Fruit fly (Drosophila melanogaster) whole organism, embryonic: ENCODE data around the gene Elp6.

Experiments used
- Atf-2 ChIP-seq: fragments of 200-800 bp; sonication (Bioruptor generic); optimal IDR thresholded peaks from 2 replicates; lab custom pipeline; 2016; ENCODE audit warnings: missing biosample characterization, missing genetic modification characterization
- Atf6 ChIP-seq: fragments of 200-800 bp; sonication (Bioruptor generic); IDR thresholded peaks from 2 replicates; pipeline ENCODE4 v1.3.6; 2022; ENCODE audit warnings: missing biosample characterization, missing genetic modification characterization
- CG10209 ChIP-seq: fragments of 200-800 bp; sonication (Bioruptor generic); optimal IDR thresholded peaks from 3 replicates; lab custom pipeline; 2017; ENCODE audit warnings: missing biosample characterization, mild to moderate bottlenecking, missing genetic modification characterization, missing genetic modification reagents
- CG11247 ChIP-seq: fragments of 200-800 bp; sonication (Bioruptor generic); IDR thresholded peaks from 2 replicates; pipeline ENCODE4 v1.3.6; 2022; ENCODE audit warnings: missing biosample characterization, missing genetic modification characterization
- CG12391 ChIP-seq: fragments of 200-800 bp; sonication (Bioruptor generic); optimal IDR thresholded peaks from 3 replicates; lab custom pipeline; 2018; ENCODE audit warnings: missing biosample characterization, mild to moderate bottlenecking, missing genetic modification characterization, moderate library complexity
- CG13775 ChIP-seq: fragments of 200-800 bp; sonication (Bioruptor generic); optimal IDR thresholded peaks from 3 replicates; lab custom pipeline; 2017; ENCODE audit warnings: missing biosample characterization, mild to moderate bottlenecking, missing genetic modification characterization
- CG14441 ChIP-seq: fragments of 200-800 bp; sonication (Bioruptor generic); IDR thresholded peaks from 2 replicates; pipeline ENCODE4 v1.3.6; 2022; ENCODE audit warnings: missing biosample characterization, missing genetic modification characterization
- CG14710 ChIP-seq: fragments of 200-800 bp; sonication (Bioruptor generic); optimal IDR thresholded peaks from 3 replicates; lab custom pipeline; 2019; ENCODE audit warnings: missing biosample characterization, mild to moderate bottlenecking, missing genetic modification characterization, moderate library complexity
- CG1602 ChIP-seq: fragments of 200-800 bp; sonication (Bioruptor generic); optimal IDR thresholded peaks from 3 replicates; lab custom pipeline; 2016; ENCODE audit warnings: missing biosample characterization, missing genetic modification characterization
- CG16863 ChIP-seq: fragments of 200-800 bp; sonication (Bioruptor generic); optimal IDR thresholded peaks from 3 replicates; lab custom pipeline; 2016; ENCODE audit warnings: missing biosample characterization, missing genetic modification characterization
- CG17802 ChIP-seq: fragments of 200-800 bp; sonication (Bioruptor generic); optimal IDR thresholded peaks from 2 replicates; lab custom pipeline; 2018; ENCODE audit warnings: missing biosample characterization, mild to moderate bottlenecking, missing genetic modification characterization, moderate library complexity
- CG2129 ChIP-seq: fragments of 200-800 bp; sonication (Bioruptor generic); IDR thresholded peaks from 2 replicates; pipeline ENCODE4 v1.3.6; 2022; ENCODE audit warnings: missing biosample characterization, missing genetic modification characterization; ENCODE audit not compliant: partially characterized antibody
- CG31441 ChIP-seq: fragments of 200-800 bp; sonication (Bioruptor generic); IDR thresholded peaks from 2 replicates; pipeline ENCODE4 v1.3.6; 2022; ENCODE audit warnings: missing biosample characterization, missing genetic modification characterization
- CG5245 ChIP-seq: fragments of 200-800 bp; sonication (Bioruptor generic); optimal IDR thresholded peaks from 3 replicates; lab custom pipeline; 2016; ENCODE audit warnings: missing biosample characterization, missing genetic modification characterization
- CG7271 ChIP-seq: fragments of 200-800 bp; sonication (Bioruptor generic); optimal IDR thresholded peaks from 2 replicates; lab custom pipeline; 2018; ENCODE audit warnings: missing biosample characterization, mild to moderate bottlenecking, missing genetic modification characterization, moderate library complexity
- CG8290 ChIP-seq, 3 experiments: fragments of 200-800 bp; sonication (Bioruptor generic); optimal IDR thresholded peaks; 2 replicates each; lab custom pipeline; 2016 to 2019; ENCODE audit warnings: missing biosample characterization in 3 of 3, missing genetic modification characterization in 3 of 3, mild to moderate bottlenecking in 2 of 3, moderate library complexity in 1 of 3
- CG8765 ChIP-seq: fragments of 200-800 bp; sonication (Bioruptor generic); IDR thresholded peaks from 2 replicates; pipeline ENCODE4 v1.3.6; 2022; ENCODE audit warnings: missing biosample characterization, missing genetic modification characterization
- D ChIP-seq, 2 experiments: fragments of 200-800 bp in 1 of 2; fragments of >200 bp in 1 of 2; sonication (Bioruptor generic) in 1 of 2; optimal IDR thresholded peaks; 2 replicates in 1 of 2; 3 replicates in 1 of 2; lab custom pipeline; 2017; ENCODE audit warnings: mild to moderate bottlenecking in 1 of 2, missing biosample characterization in 1 of 2, missing genetic modification characterization in 1 of 2, missing genetic modification reagents in 1 of 2
- Dbx ChIP-seq: fragments of 200-800 bp; sonication (Bioruptor generic); IDR thresholded peaks from 3 replicates; pipeline ENCODE4 v1.3.6; 2022; ENCODE audit warnings: missing biosample characterization, missing genetic modification characterization
- Dek ChIP-seq: fragments of 200-800 bp; sonication (Bioruptor generic); optimal IDR thresholded peaks from 3 replicates; lab custom pipeline; 2019; ENCODE audit warnings: missing biosample characterization, mild to moderate bottlenecking, missing genetic modification characterization, moderate library complexity
- Eip74EF ChIP-seq, 2 experiments: fragments of 200-800 bp in 1 of 2; fragments of >200 bp in 1 of 2; sonication (Bioruptor generic) in 1 of 2; optimal IDR thresholded peaks; 2 replicates each; lab custom pipeline; 2017 to 2019; ENCODE audit warnings: missing biosample characterization in 2 of 2, missing genetic modification characterization in 2 of 2, mild to moderate bottlenecking in 1 of 2, moderate library complexity in 1 of 2
- Elba2 ChIP-seq: fragments of 200-800 bp; sonication (Bioruptor generic); optimal IDR thresholded peaks from 3 replicates; lab custom pipeline; 2016; ENCODE audit warnings: missing biosample characterization, missing genetic modification characterization
- Meics ChIP-seq: fragments of 200-800 bp; sonication (Bioruptor generic); optimal IDR thresholded peaks from 2 replicates; lab custom pipeline; 2017; ENCODE audit warnings: missing biosample characterization, mild to moderate bottlenecking, missing genetic modification characterization
- Mrtf ChIP-seq: fragments of 200-800 bp; sonication (Bioruptor generic); IDR thresholded peaks from 3 replicates; pipeline ENCODE4 v1.3.6; 2022; ENCODE audit warnings: missing biosample characterization, missing genetic modification characterization
- NFAT ChIP-seq: fragments of 200-800 bp; sonication (Bioruptor generic); IDR thresholded peaks from 2 replicates; pipeline ENCODE4 v1.3.6; 2022; ENCODE audit warnings: missing biosample characterization, missing genetic modification characterization
- Opbp ChIP-seq: fragments of 200-800 bp; sonication (Bioruptor generic); IDR thresholded peaks from 3 replicates; pipeline ENCODE4 v1.3.6; 2022; ENCODE audit warnings: missing biosample characterization, missing genetic modification characterization; ENCODE audit not compliant: partially characterized antibody
- Side ChIP-seq: fragments of 200-800 bp; sonication (Bioruptor generic); optimal IDR thresholded peaks from 2 replicates; lab custom pipeline; 2016; ENCODE audit warnings: missing biosample characterization, missing genetic modification characterization
- Spps ChIP-seq: fragments of 200-800 bp; sonication (Bioruptor generic); optimal IDR thresholded peaks from 2 replicates; lab custom pipeline; 2018; ENCODE audit warnings: missing biosample characterization, mild to moderate bottlenecking, missing genetic modification characterization
- bsh ChIP-seq, 2 experiments: fragments of 200-800 bp; sonication (Bioruptor generic); optimal IDR thresholded peaks; 2 replicates each; lab custom pipeline; 2017 to 2018; ENCODE audit warnings: mild to moderate bottlenecking in 2 of 2, missing biosample characterization in 2 of 2, missing genetic modification characterization in 2 of 2, moderate library complexity in 1 of 2
- cad ChIP-seq: fragments of >200 bp; optimal IDR thresholded peaks from 2 replicates; lab custom pipeline; 2017; ENCODE audit warnings: missing biosample characterization, missing genetic modification characterization
- croc ChIP-seq: fragments of 200-800 bp; sonication (Bioruptor generic); conservative IDR thresholded peaks from 3 replicates; pipeline ENCODE4 v1.3.6; 2022; ENCODE audit warnings: missing biosample characterization, missing genetic modification characterization
- crol ChIP-seq: fragments of 200-800 bp; sonication (Bioruptor generic); IDR thresholded peaks from 2 replicates; pipeline ENCODE4 v1.3.6; 2022; ENCODE audit warnings: missing biosample characterization, missing genetic modification characterization
- fd64A ChIP-seq: fragments of 200-800 bp; sonication (Bioruptor generic); optimal IDR thresholded peaks from 3 replicates; lab custom pipeline; 2018; ENCODE audit warnings: missing biosample characterization, mild to moderate bottlenecking, missing genetic modification characterization
- gcm ChIP-seq: fragments of 200-800 bp; sonication (Bioruptor generic); optimal IDR thresholded peaks from 2 replicates; lab custom pipeline; 2019; ENCODE audit warnings: missing biosample characterization, mild to moderate bottlenecking, missing genetic modification characterization, moderate library complexity
- gem ChIP-seq: fragments of 200-800 bp; sonication (Bioruptor generic); optimal IDR thresholded peaks from 2 replicates; lab custom pipeline; 2019; ENCODE audit warnings: missing biosample characterization, mild to moderate bottlenecking, missing genetic modification characterization, moderate library complexity
- h ChIP-seq: fragments of >200 bp; optimal IDR thresholded peaks from 2 replicates; lab custom pipeline; 2017
- jigr1 ChIP-seq: fragments of 200-800 bp; sonication (Bioruptor generic); IDR thresholded peaks from 3 replicates; pipeline ENCODE4 v1.3.6; 2022; ENCODE audit warnings: missing biosample characterization, missing genetic modification characterization
- jumu ChIP-seq: fragments of 200-800 bp; sonication (Bioruptor generic); optimal IDR thresholded peaks from 3 replicates; lab custom pipeline; 2016; ENCODE audit warnings: missing biosample characterization, missing genetic modification characterization
- luna ChIP-seq: fragments of 200-800 bp; sonication (Bioruptor generic); optimal IDR thresholded peaks from 2 replicates; lab custom pipeline; 2016; ENCODE audit warnings: missing biosample characterization, missing genetic modification characterization
- nmo ChIP-seq: fragments of 200-800 bp; sonication (Bioruptor generic); optimal IDR thresholded peaks from 2 replicates; lab custom pipeline; 2018; ENCODE audit warnings: missing biosample characterization, mild to moderate bottlenecking, missing genetic modification characterization, moderate library complexity
- pb ChIP-seq: fragments of 200-800 bp; sonication (Bioruptor generic); optimal IDR thresholded peaks from 3 replicates; lab custom pipeline; 2016; ENCODE audit warnings: missing biosample characterization, missing genetic modification characterization
- prd ChIP-seq, 3 experiments: fragments of >200 bp in 2 of 3; fragments of 200-800 bp in 1 of 3; sonication (Bioruptor generic) in 1 of 3; optimal IDR thresholded peaks in 2 of 3; IDR thresholded peaks in 1 of 3; 2 replicates in 2 of 3; 3 replicates in 1 of 3; pipeline versions ENCODE4 v1.3.6 to Lab custom; 2017 to 2022; ENCODE audit warnings: missing biosample characterization in 1 of 3, missing genetic modification characterization in 1 of 3
- pzg ChIP-seq: fragments of 200-800 bp; sonication (Bioruptor generic); optimal IDR thresholded peaks from 3 replicates; lab custom pipeline; 2018; ENCODE audit warnings: missing biosample characterization, mild to moderate bottlenecking, missing genetic modification characterization, moderate library complexity
- stc ChIP-seq: fragments of 200-800 bp; sonication (Bioruptor generic); IDR thresholded peaks from 2 replicates; pipeline ENCODE4 v1.3.6; 2022; ENCODE audit warnings: missing biosample characterization, missing genetic modification characterization
- tll ChIP-seq, 2 experiments: fragments of 200-800 bp in 1 of 2; fragments of >200 bp in 1 of 2; sonication (Bioruptor generic) in 1 of 2; optimal IDR thresholded peaks; 2 replicates each; lab custom pipeline; 2017 to 2019; ENCODE audit warnings: missing biosample characterization in 2 of 2, missing genetic modification characterization in 2 of 2, mild to moderate bottlenecking in 1 of 2, moderate library complexity in 1 of 2
- unpg ChIP-seq: fragments of 200-800 bp; sonication (Bioruptor generic); optimal IDR thresholded peaks from 3 replicates; lab custom pipeline; 2018; ENCODE audit warnings: missing biosample characterization, mild to moderate bottlenecking, missing genetic modification characterization, moderate library complexity
- z ChIP-seq: fragments of 200-800 bp; sonication (Bioruptor generic); IDR thresholded peaks from 3 replicates; pipeline ENCODE4 v1.3.6; 2022; ENCODE audit warnings: missing biosample characterization, missing genetic modification characterization
- zfh1 ChIP-seq: fragments of 200-800 bp; sonication (Bioruptor generic); IDR thresholded peaks from 3 replicates; pipeline ENCODE4 v1.3.6; 2022; ENCODE audit warnings: missing biosample characterization, missing genetic modification characterization

The Elp6 gene

DNA sequence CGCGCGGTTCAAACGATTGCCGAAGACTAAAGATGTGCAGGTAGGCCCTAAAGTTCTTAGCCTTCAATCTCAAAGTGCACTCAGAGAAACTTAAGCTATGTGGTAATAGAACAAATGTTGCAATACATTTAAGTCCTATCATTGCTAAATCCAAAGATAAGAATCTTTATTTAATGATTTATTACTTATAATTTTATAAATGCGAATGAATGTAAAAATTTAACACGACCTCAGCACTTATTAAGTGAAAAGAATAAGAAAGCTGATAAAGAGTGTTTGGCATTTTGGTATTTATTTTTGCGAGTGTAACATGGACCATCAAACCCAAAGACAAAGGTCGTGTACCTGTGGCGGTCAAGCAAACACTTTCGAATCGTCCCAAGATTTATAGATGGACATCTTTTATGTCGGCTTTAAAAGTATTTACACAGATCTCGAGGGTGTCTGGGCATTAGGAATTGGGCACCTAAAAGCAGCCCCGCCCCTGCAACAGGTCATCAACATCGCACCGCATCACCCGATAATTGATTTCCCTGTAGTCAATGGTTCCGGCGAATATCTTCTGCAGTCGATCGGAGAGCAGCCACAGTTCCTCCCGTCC is 38.2 kb upstream of the Elp6 start, which contains the start of gene yellow-e3 (continued):
- no peak for TF ChIP-seq CG5245
- TF ChIP-seq croc (GFP tag; lab: Robert Waterston, UW), result 0 out of 3 replicates have a peak, but pooled peaks have one; percentile 23
- no peak for TF ChIP-seq z (GFP tag; lab: Robert Waterston, UW)
- no peak for TF ChIP-seq luna (GFP tag; lab: Kevin White, UChicago)
- no peak for TF ChIP-seq Side (GFP tag; lab: Kevin White, UChicago)
- no peak for TF ChIP-seq CG17802 (tag; lab: Kevin White, UChicago)
- TF ChIP-seq Dek (tag; lab: Kevin White, UChicago), result no peak
- TF ChIP-seq CG7271 (tag; lab: Kevin White, UChicago), result peak; percentile 86
- peak; percentile 65 for TF ChIP-seq gem (tag; lab: Kevin White, UChicago)
- TF ChIP-seq cad (GFP tag; lab: Kevin White, UChicago), result peak; percentile 38
- no peak for TF ChIP-seq pzg (GFP tag; lab: Kevin White, UChicago)
- peak; percentile 41 for TF ChIP-seq nmo
- peak; percentile 64; the same call in 2 of the 3 replicates for TF ChIP-seq zfh1 (GFP tag; lab: Robert Waterston, UW)
- TF ChIP-seq CG14710 (tag; lab: Kevin White, UChicago), result peak; percentile 71
- TF ChIP-seq gcm (GFP tag; lab: Kevin White, UChicago), result peak; percentile 29
- no peak for TF ChIP-seq Mrtf (GFP tag; lab: Robert Waterston, UW)
- TF ChIP-seq Spps (tag; lab: Kevin White, UChicago), result peak; percentile 43
- TF ChIP-seq CG2129 (GFP tag; lab: Robert Waterston, UW), result no peak
- no peak for TF ChIP-seq CG14441 (GFP tag; lab: Robert Waterston, UW)
- TF ChIP-seq Meics (GFP tag; lab: Kevin White, UChicago), result no peak
- TF ChIP-seq CG8765, result peak; percentile 39; the same call in 1 of the 2 replicates
- TF ChIP-seq CG8290 (GFP tag; optimal IDR thresholded peaks at IDR 0.05; lab: Kevin White, UChicago), result no peak
- TF ChIP-seq CG8290 (tag; optimal IDR thresholded peaks at IDR 0.05; lab: Kevin White, UChicago), result no peak
- no peak for TF ChIP-seq Opbp (GFP tag; lab: Robert Waterston, UW)
- TF ChIP-seq Atf6 (GFP tag; lab: Robert Waterston, UW), result no peak
- TF ChIP-seq NFAT (GFP tag; lab: Robert Waterston, UW), result no peak
- TF ChIP-seq unpg (GFP tag; lab: Kevin White, UChicago), result peak; percentile 16
- TF ChIP-seq CG16863 (GFP tag; lab: Kevin White, UChicago), result no peak
- 0 out of 2 replicates have a peak, but pooled peaks have one; percentile 35 for TF ChIP-seq CG31441 (GFP tag; lab: Robert Waterston, UW)
- TF ChIP-seq tll (GFP tag; optimal IDR thresholded peaks at IDR 0.05; lab: Kevin White, UChicago), result peak in 1 of 2 experiments; percentile 75
- TF ChIP-seq pb, result no peak
- TF ChIP-seq CG13775 (GFP tag; lab: Kevin White, UChicago), result peak; percentile 30
- TF ChIP-seq Eip74EF (GFP tag; optimal IDR thresholded peaks at IDR 0.05; lab: Kevin White, UChicago), result no peak
- TF ChIP-seq jumu, result no peak
- TF ChIP-seq crol (GFP tag; lab: Robert Waterston, UW), result no peak
- no peak for TF ChIP-seq prd (optimal IDR thresholded peaks at IDR 0.05; lab: Kevin White, UChicago)
- peak; percentile 81 for TF ChIP-seq prd (GFP tag; IDR thresholded peaks at IDR 0.05; lab: Robert Waterston, UW)
- TF ChIP-seq fd64A (GFP tag; lab: Kevin White, UChicago), result no peak
- TF ChIP-seq jigr1, result no peak
- peak in 1 of 2 experiments; percentile 42 for TF ChIP-seq bsh (GFP tag; optimal IDR thresholded peaks at IDR 0.05; lab: Kevin White, UChicago)
- TF ChIP-seq h (lab: Kevin White, UChicago), result no peak
- no peak for TF ChIP-seq stc (GFP tag; lab: Robert Waterston, UW)
- peak; percentile 14 for TF ChIP-seq CG1602
- no peak for TF ChIP-seq D (optimal IDR thresholded peaks at IDR 0.05; lab: Kevin White, UChicago)
- TF ChIP-seq D (GFP tag; optimal IDR thresholded peaks at IDR 0.05; lab: Kevin White, UChicago), result peak; percentile 7
- no peak for TF ChIP-seq Atf-2 (GFP tag; lab: Kevin White, UChicago)
- TF ChIP-seq CG12391 (tag; lab: Kevin White, UChicago), result peak; percentile 48
- no peak for TF ChIP-seq CG11247
- TF ChIP-seq Dbx (GFP tag; lab: Robert Waterston, UW), result no peak
- TF ChIP-seq CG10209, result no peak
- peak; percentile 28 for TF ChIP-seq Elba2 (GFP tag; lab: Kevin White, UChicago)
